Fruit fly (Drosophila melanogaster): ENCODE data around the gene CG13318.
A peak's percentile ranks its signal among the peaks of the same experiment; 100 is the strongest.

The CG13318 gene

DNA sequence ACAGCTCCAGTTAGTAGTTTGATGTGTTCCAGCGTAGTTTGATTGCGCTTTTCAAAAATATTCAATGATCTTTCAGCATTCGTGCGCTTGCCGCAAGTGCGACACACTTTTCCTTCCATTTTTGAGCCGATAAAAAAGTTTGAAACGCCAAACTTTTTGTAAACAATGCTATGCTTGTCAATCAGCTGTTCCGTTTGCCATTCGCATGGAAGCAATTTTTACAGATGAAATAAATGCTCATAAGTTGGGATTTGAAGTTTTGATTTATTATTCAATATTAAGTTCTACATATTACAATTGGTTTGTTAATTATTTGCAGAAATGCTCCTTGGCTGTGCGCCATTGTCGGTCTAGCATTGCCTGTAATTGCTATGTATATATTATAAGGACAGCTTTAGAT, 42.9 kb downstream of the CG13318 start, which contains the start of gene ranshi:
TSS of gene ranshi (minus strand) at position 152 of the 400 bp plus-strand sequence.
- TF ChIP-seq Dfd (GFP tag; optimal IDR thresholded peaks at IDR 0.05) (no peak), lola (GFP tag; optimal IDR thresholded peaks at IDR 0.05) (no peak), brk (GFP tag; optimal IDR thresholded peaks at IDR 0.05) (no peak), dmrt93B (GFP tag; optimal IDR thresholded peaks at IDR 0.05) (no peak), foxo (GFP tag; optimal IDR thresholded peaks at IDR 0.05) (no peak), OdsH (GFP tag; optimal IDR thresholded peaks at IDR 0.05) (no peak), sage (GFP tag; optimal IDR thresholded peaks at IDR 0.05) (no peak), Dif (GFP tag; optimal IDR thresholded peaks at IDR 0.05; ENCODE audit: partially characterized antibody) (no peak), sv (GFP tag; optimal IDR thresholded peaks at IDR 0.05) (no peak), Rel (GFP tag; optimal IDR thresholded peaks at IDR 0.05) (no peak), Rel (tag; optimal IDR thresholded peaks at IDR 0.05) (no peak)

DNA sequence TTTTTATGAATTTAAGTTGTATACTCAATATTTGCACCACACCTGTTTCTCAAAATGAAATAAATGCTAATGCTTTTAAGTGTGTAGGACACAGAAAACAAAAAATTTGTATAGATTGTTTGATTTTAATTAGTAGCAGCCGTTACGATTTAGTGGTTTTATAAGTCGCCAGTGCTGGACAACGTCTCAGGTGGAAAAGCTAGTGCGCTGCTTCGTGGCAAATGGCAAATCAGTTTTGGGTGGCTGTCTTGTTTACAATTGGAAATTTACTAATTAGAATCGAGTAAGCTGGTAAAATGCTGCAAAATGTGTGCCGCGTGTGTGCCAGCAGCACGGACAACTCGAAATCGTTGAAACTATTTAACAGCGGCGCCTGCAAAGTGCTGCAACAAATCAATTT, 45.9 kb downstream of the CG13318 start, which contains the start of gene CG8159:
TSS of gene CG8159 (plus strand) at position 223 of the 400 bp plus-strand sequence.
- no peak for TF ChIP-seq Sp1 (GFP tag; optimal IDR thresholded peaks at IDR 0.05)
- no peak for TF ChIP-seq Rel (GFP tag; optimal IDR thresholded peaks at IDR 0.05)
- TF ChIP-seq Rel (tag; optimal IDR thresholded peaks at IDR 0.05), result peak; percentile 97
- TF ChIP-seq dmrt93B (GFP tag; optimal IDR thresholded peaks at IDR 0.05), result no peak
- TF ChIP-seq sv (GFP tag; optimal IDR thresholded peaks at IDR 0.05), result no peak
- no peak for TF ChIP-seq Abd-B (GFP tag; optimal IDR thresholded peaks at IDR 0.05)
- peak; percentile 18 for TF ChIP-seq ey (GFP tag; optimal IDR thresholded peaks at IDR 0.05)
- TF ChIP-seq rgr (GFP tag; optimal IDR thresholded peaks at IDR 0.05), result no peak
- TF ChIP-seq Hr83 (GFP tag; optimal IDR thresholded peaks at IDR 0.05; ENCODE audit: poor library complexity, severe bottlenecking), result peak; percentile 79
- TF ChIP-seq Dif (GFP tag; optimal IDR thresholded peaks at IDR 0.05; ENCODE audit: partially characterized antibody), result no peak
- peak; percentile 1 for TF ChIP-seq OdsH (GFP tag; optimal IDR thresholded peaks at IDR 0.05)
- TF ChIP-seq GATAd (GFP tag; optimal IDR thresholded peaks at IDR 0.05), result no peak
- no peak for TF ChIP-seq lola (GFP tag; optimal IDR thresholded peaks at IDR 0.05)
- TF ChIP-seq h (GFP tag; optimal IDR thresholded peaks at IDR 0.05), result no peak
- no peak for TF ChIP-seq Hr78 (GFP tag; optimal IDR thresholded peaks at IDR 0.05)

DNA sequence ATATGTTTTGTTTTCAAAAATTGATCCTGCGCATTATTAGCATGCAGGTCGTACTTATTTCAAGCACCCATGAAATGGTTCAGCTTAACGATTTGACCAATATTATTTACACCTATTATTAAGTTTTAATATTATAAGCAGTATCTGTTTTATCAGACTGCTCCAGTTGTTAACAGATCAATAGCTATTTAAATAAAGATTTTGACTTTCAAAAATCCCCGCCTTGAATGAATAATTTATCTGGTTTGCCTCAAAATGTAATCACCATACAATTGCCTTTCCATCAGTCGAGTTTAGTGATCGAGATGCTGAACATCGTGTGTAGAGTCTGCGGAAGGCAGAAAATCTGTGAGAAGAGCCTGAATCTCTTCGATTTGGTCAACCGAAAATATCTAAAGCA, 47.3 kb downstream of the CG13318 start, which contains the start of gene ouib:
TSS of gene ouib (plus strand) at position 301 of the 400 bp plus-strand sequence.
- no peak for TF ChIP-seq GATAd (GFP tag; optimal IDR thresholded peaks at IDR 0.05)
- TF ChIP-seq Sp1 (GFP tag; optimal IDR thresholded peaks at IDR 0.05), result no peak
- no peak for TF ChIP-seq dl (GFP tag; optimal IDR thresholded peaks at IDR 0.05; ENCODE audit: insufficient read depth in 1 of 2, partially characterized antibody in 2 of 2)
- no peak for TF ChIP-seq usp (GFP tag; optimal IDR thresholded peaks at IDR 0.05)
- no peak for TF ChIP-seq tai (GFP tag; optimal IDR thresholded peaks at IDR 0.05)
- TF ChIP-seq Abd-B (GFP tag; optimal IDR thresholded peaks at IDR 0.05), result no peak
- TF ChIP-seq dsf (GFP tag; optimal IDR thresholded peaks at IDR 0.05; ENCODE audit: borderline replicate concordance), result no peak

- TF ChIP-seq lola (GFP tag; optimal IDR thresholded peaks at IDR 0.05), result no peak
- TF ChIP-seq Rel (GFP tag; optimal IDR thresholded peaks at IDR 0.05), result no peak
- peak; percentile 77 for TF ChIP-seq Rel (tag; optimal IDR thresholded peaks at IDR 0.05)
Measured at dm6 chr3R:8722962-8723548, 49.4 kb downstream of the CG13318 start, which contains the start of gene nom. TSS of gene nom (plus strand) at chr3R:8723174.

Data from whole organism, wandering third instar larva.